Worm (Caenorhabditis elegans) whole organism, midembryonic: Measurements from ENCODE around the gene C46C2.3.
"Not testable (repeated sequence)": the region's sequence is repeated elsewhere in the genome, so short reads cannot be mapped to it uniquely, and the experiment has no call there.

Source experiments
- T22C8.4 ChIP-seq: fragments of 200-800 bp; sonication (Bioruptor generic); IDR thresholded peaks from 2 replicates; pipeline ENCODE4 v1.3.6; 2022; ENCODE audit warnings: missing genetic modification characterization, missing compliant biosample characterization
- cog-1 ChIP-seq: sonication (generic microtip); optimal IDR thresholded peaks from 2 replicates; lab custom pipeline; 2016; ENCODE audit warnings: missing genetic modification characterization, missing compliant biosample characterization
- flt-1 ChIP-seq: fragments of 200-800 bp; sonication (Bioruptor generic); IDR thresholded peaks from 2 replicates; pipeline ENCODE4 v1.3.6; 2022; ENCODE audit warnings: missing genetic modification characterization, missing compliant biosample characterization
- klf-2 ChIP-seq: fragments of 200-800 bp; sonication (Bioruptor generic); conservative IDR thresholded peaks from 2 replicates; pipeline ENCODE4 v1.3.6; 2022; ENCODE audit warnings: missing genetic modification reagents, missing genetic modification characterization, missing compliant biosample characterization
- ref-1 ChIP-seq: fragments of 200-800 bp; sonication (Bioruptor generic); conservative IDR thresholded peaks from 2 replicates; pipeline ENCODE4 v1.3.6; 2022; ENCODE audit warnings: missing genetic modification reagents, missing genetic modification characterization, missing compliant biosample characterization
- ztf-23 ChIP-seq: fragments of 200-800 bp; sonication (Bioruptor generic); IDR thresholded peaks from 2 replicates; pipeline ENCODE4 v1.3.6; 2022; ENCODE audit warnings: missing genetic modification reagents, missing genetic modification characterization, missing compliant biosample characterization
- ztf-29 ChIP-seq: fragments of 200-800 bp; sonication (Bioruptor generic); IDR thresholded peaks from 2 replicates; pipeline ENCODE4 v1.3.6; 2022; ENCODE audit warnings: missing genetic modification reagents, missing genetic modification characterization, missing compliant biosample characterization

DNA sequence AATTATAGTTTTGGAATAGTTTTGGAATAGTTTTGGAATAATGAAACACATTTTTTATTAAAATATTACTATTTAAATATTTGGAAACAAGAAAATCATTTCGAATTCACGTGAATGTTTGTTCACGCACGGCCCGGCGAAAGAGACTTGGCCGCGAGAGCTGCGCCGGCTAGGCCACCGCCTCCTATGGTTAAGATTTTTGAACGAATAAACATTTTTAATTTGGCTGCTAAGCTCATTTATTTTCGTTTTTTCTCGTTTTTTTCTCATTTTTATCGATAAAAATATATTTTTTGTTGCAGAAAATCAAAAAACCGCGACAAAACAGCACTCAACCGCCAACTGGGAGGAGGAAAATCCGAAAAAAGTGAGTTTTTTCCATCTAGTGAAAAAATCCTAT, 30.4 kb upstream of the C46C2.3 start, which contains the start of gene C46C2.7:
- TF ChIP-seq ref-1 (GFP tag; lab: Robert Waterston, UW); T22C8.4 (GFP tag; lab: Robert Waterston, UW); cog-1 (tag; lab: Kevin White, UChicago); flt-1 (GFP tag; lab: Robert Waterston, UW); ztf-23 (GFP tag; lab: Robert Waterston, UW); ztf-29; klf-2 (GFP tag; lab: Robert Waterston, UW): not testable (repeated sequence)
